Worm (Caenorhabditis elegans): ENCODE results near the gene sdz-11.

The sdz-11 gene

DNA sequence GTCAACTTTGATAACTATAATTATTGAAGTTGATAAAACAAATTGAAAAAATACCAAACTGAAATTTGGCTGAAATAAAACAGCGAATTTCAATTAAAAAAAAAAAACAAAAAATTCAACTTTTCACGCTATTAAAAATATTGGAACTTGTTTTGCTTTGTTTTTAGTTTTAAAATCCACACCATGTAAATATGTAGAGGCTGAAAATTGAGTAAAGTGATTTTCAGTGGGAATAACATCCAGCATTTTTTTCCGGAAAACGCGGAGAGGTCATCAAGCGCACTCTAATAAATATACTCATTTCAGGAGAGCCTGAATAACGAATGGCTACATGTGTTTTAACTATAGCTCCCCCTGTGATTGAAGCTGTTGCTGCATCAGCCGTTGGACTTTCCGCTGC lies 1.5 kb upstream of the sdz-11 start, which contains the start of gene rcd-1:
Gene rcd-1 (plus strand): TSS at position 301 of the 400 bp plus-strand sequence.
- TF ChIP-seq hlh-8 (tag; optimal IDR thresholded peaks at IDR 0.05) (no peak), ttx-3 (tag; optimal IDR thresholded peaks at IDR 0.05) (no peak), tbx-2 (tag; optimal IDR thresholded peaks at IDR 0.05) (no peak), hlh-6 (tag; optimal IDR thresholded peaks at IDR 0.05) (no peak), ceh-48 (tag; optimal IDR thresholded peaks at IDR 0.05) (no peak), ceh-6 (GFP tag; optimal IDR thresholded peaks at IDR 0.05) (no peak), ceh-9 (tag; optimal IDR thresholded peaks at IDR 0.05) (no peak), unc-3 (GFP tag; conservative IDR thresholded peaks at IDR 0.05) (no peak), unc-3 (tag; optimal IDR thresholded peaks at IDR 0.05) (no peak), ceh-45 (GFP tag; IDR thresholded peaks at IDR 0.05) (no peak), elt-4 (tag; optimal IDR thresholded peaks at IDR 0.05) (no peak), ztf-16 (tag; optimal IDR thresholded peaks at IDR 0.05) (no peak), fkh-6 (tag; optimal IDR thresholded peaks at IDR 0.05) (no peak), unc-42 (tag; optimal IDR thresholded peaks at IDR 0.05) (no peak), pqm-1 (tag; optimal IDR thresholded peaks at IDR 0.05) (no peak), ceh-14 (tag; optimal IDR thresholded peaks at IDR 0.05) (no peak), hlh-13 (GFP tag; optimal IDR thresholded peaks at IDR 0.05) (no peak), npax-4 (tag; optimal IDR thresholded peaks at IDR 0.05) (no peak), madf-2 (tag; optimal IDR thresholded peaks at IDR 0.05) (no peak), unc-86 (tag; optimal IDR thresholded peaks at IDR 0.05) (no peak), dve-1 (tag; optimal IDR thresholded peaks at IDR 0.05) (no peak)

DNA sequence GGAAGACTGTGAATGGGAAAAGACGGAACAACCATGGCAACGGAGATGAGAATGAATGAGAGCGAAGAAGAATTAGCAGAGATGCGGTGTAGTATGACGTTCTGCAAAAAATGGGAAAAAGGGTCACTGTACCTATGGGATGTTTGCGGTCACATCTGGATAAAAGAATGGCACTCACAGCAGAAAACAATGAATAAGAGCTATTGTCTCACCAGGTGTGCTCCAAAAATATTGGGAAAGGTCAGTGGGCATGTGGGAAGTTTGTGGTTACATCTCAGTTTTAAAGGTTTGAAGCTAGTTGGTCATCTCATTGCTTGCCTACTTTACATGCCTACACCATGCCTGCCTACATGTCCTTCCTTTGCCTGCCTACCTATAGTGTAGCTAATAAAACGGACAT lies 1.4 kb downstream of the sdz-11 start, which contains the start of gene fbxb-91:
Gene fbxb-91 (minus strand): TSS at position 101 of the 400 bp plus-strand sequence.
- TF ChIP-seq unc-55 (GFP tag; optimal IDR thresholded peaks at IDR 0.05), result no peak
- TF ChIP-seq ceh-45 (GFP tag; IDR thresholded peaks at IDR 0.05), result no peak

- TF ChIP-seq tbx-7 (tag; optimal IDR thresholded peaks at IDR 0.05), result no peak
- no peak for TF ChIP-seq K09A11.1 (tag; optimal IDR thresholded peaks at IDR 0.05; ENCODE audit: insufficient read depth)
- no peak for TF ChIP-seq odd-2 (tag; optimal IDR thresholded peaks at IDR 0.05)
- no peak for TF ChIP-seq dmd-4 (tag; optimal IDR thresholded peaks at IDR 0.05; ENCODE audit: borderline replicate concordance)
- no peak for TF ChIP-seq K02D7.2 (tag; optimal IDR thresholded peaks at IDR 0.05)
- no peak for TF ChIP-seq eyg-1 (tag; optimal IDR thresholded peaks at IDR 0.05)
Observed at ce11 chrII:3748719-3749118, 3.4 kb downstream of the sdz-11 start, which contains the start of gene fbxb-90. Gene fbxb-90 (minus strand): TSS chrII:3748819.

DNA sequence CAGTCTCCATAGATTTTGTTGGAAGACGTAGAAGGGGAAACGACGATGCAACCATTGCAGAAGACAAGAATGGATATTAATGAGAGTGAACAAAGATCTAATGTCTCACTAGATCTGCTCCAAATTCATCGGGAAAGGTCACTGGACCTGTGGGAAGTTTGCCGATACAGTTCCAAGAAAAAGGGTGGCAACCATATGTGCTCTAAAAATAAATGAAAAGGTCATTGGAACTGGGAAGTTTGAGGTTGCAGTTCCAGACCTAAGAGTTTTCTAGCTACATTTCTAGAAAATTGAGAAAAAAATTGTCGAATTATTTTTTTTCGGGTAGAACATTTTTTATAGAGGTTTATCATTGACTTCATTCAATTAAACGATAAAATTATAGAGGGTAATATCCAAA lies 4.7 kb downstream of the sdz-11 start, which contains the start of gene fbxb-92:
Gene fbxb-92 (minus strand): TSS at position 101 of the 400 bp plus-strand sequence.
- TF ChIP-seq tbx-7 (tag; optimal IDR thresholded peaks at IDR 0.05) (no peak), mec-3 (tag; optimal IDR thresholded peaks at IDR 0.05; ENCODE audit: borderline replicate concordance) (no peak), T23F11.4 (GFP tag; optimal IDR thresholded peaks at IDR 0.05) (no peak), ref-2 (tag; optimal IDR thresholded peaks at IDR 0.05) (no peak), nfya-1 (tag; optimal IDR thresholded peaks at IDR 0.05) (no peak), hlh-13 (GFP tag; optimal IDR thresholded peaks at IDR 0.05) (no peak), ceh-9 (tag; optimal IDR thresholded peaks at IDR 0.05) (no peak), eyg-1 (tag; optimal IDR thresholded peaks at IDR 0.05) (no peak), gmeb-2 (tag; optimal IDR thresholded peaks at IDR 0.05) (no peak), pqm-1 (tag; optimal IDR thresholded peaks at IDR 0.05) (no peak), K09A11.1 (tag; optimal IDR thresholded peaks at IDR 0.05; ENCODE audit: insufficient read depth) (no peak), ceh-19 (GFP tag; optimal IDR thresholded peaks at IDR 0.05) (no peak), odd-2 (tag; optimal IDR thresholded peaks at IDR 0.05) (no peak), nhr-232 (tag; optimal IDR thresholded peaks at IDR 0.05) (no peak), unc-42 (tag; optimal IDR thresholded peaks at IDR 0.05) (no peak), madf-2 (tag; optimal IDR thresholded peaks at IDR 0.05) (no peak)

Measured in whole organism, late embryonic.